Worm (Caenorhabditis elegans) whole organism, early embryonic: ENCODE results near the gene tra-2.

Experiments
- ama-1 ChIP-seq: fragments of 150-350 bp; optimal IDR thresholded peaks from 2 replicates; lab custom pipeline; 2014
- scrt-1 ChIP-seq: fragments of 200-800 bp; sonication (Bioruptor generic); IDR thresholded peaks from 2 replicates; pipeline ENCODE4 v1.3.6; 2022; ENCODE audit warnings: missing genetic modification characterization, missing compliant biosample characterization

DNA sequence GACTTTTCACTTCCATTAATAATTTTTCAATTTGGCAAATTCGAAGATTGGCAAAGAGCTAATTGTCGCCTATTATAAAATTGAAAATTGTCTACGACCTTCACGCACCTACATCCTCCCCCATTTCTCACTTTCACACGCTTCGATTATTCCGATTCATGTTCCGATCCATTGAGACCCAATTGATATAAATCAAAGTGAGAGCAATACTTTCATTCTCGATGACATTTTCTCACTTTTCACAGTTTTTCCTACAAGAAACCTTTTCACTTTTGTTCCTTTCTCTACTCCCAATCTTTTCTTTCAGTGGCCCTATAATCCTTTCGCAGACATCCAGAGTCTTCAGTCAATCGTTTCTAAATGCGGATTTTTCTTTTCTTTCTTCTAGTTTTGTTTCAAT is 14.2 kb upstream of the tra-2 start, which contains the start of gene C15F1.2:
- TF ChIP-seq scrt-1, result no peak
- no peak for TF ChIP-seq ama-1 (lab: Kevin White, UChicago)
